Worm (Caenorhabditis elegans) whole organism, young adult: ENCODE measurements around the gene C07B5.6.

Experiments used
- C06A6.2 ChIP-seq: fragments of 200-800 bp; sonication (Bioruptor generic); conservative IDR thresholded peaks from 2 replicates; pipeline ENCODE4 v1.3.6; 2022; ENCODE audit warnings: missing genetic modification characterization, missing compliant biosample characterization
- F10E7.11 ChIP-seq: sonication (generic microtip); optimal IDR thresholded peaks from 2 replicates; lab custom pipeline; 2017; ENCODE audit warnings: mild to moderate bottlenecking, missing genetic modification characterization, moderate library complexity, missing compliant biosample characterization
- F23B12.7 ChIP-seq: sonication (generic microtip); optimal IDR thresholded peaks from 2 replicates; lab custom pipeline; 2017; ENCODE audit warnings: missing genetic modification characterization, mild to moderate bottlenecking, missing compliant biosample characterization, antibody characterized with exemption, moderate library complexity; ENCODE audit not compliant: insufficient read depth
- F37B4.10 ChIP-seq: fragments of 200-800 bp; sonication (Bioruptor generic); IDR thresholded peaks from 2 replicates; pipeline ENCODE4 v1.3.6; 2022; ENCODE audit warnings: missing genetic modification characterization, missing compliant biosample characterization
- F39B2.1 ChIP-seq: fragments of 200-800 bp; sonication (Bioruptor generic); IDR thresholded peaks from 2 replicates; pipeline ENCODE4 v1.3.6; 2022; ENCODE audit warnings: missing genetic modification reagents, missing genetic modification characterization, missing compliant biosample characterization
- F49E8.2 ChIP-seq: sonication (generic microtip); optimal IDR thresholded peaks from 3 replicates; lab custom pipeline; 2017; ENCODE audit warnings: missing genetic modification characterization, mild to moderate bottlenecking, missing compliant biosample characterization, antibody characterized with exemption, moderate library complexity; ENCODE audit not compliant: insufficient read depth
- K11D2.4 ChIP-seq: fragments of 200-800 bp; sonication (Bioruptor generic); IDR thresholded peaks from 2 replicates; pipeline ENCODE4 v1.3.6; 2022; ENCODE audit warnings: missing genetic modification reagents, missing genetic modification characterization, missing compliant biosample characterization
- K12H6.12 ChIP-seq: fragments of 200-800 bp; sonication (Bioruptor generic); optimal IDR thresholded peaks from 2 replicates; lab custom pipeline; 2018; ENCODE audit warnings: mild to moderate bottlenecking, missing genetic modification characterization, missing compliant biosample characterization
- Y67H2A.10 ChIP-seq: fragments of 200-800 bp; sonication (Bioruptor generic); conservative IDR thresholded peaks from 2 replicates; pipeline ENCODE4 v1.3.6; 2022; ENCODE audit warnings: missing genetic modification reagents, missing genetic modification characterization, missing compliant biosample characterization
- ama-1 ChIP-seq, 3 experiments: fragments of 150-350 bp in 1 of 3; sonication (generic microtip) in 2 of 3; optimal IDR thresholded peaks; 2 replicates each; lab custom pipeline; 2014 to 2018; ENCODE audit warnings: missing biosample characterization in 2 of 3, missing genetic modification characterization in 2 of 3, missing genetic modification reagents in 2 of 3
- attf-3 ChIP-seq: fragments of 200-800 bp; sonication (Bioruptor generic); conservative IDR thresholded peaks from 2 replicates; pipeline ENCODE4 v1.3.6; 2022; ENCODE audit warnings: missing genetic modification reagents, missing genetic modification characterization, missing compliant biosample characterization
- attf-5 ChIP-seq: fragments of 200-800 bp; sonication (Bioruptor generic); optimal IDR thresholded peaks from 2 replicates; lab custom pipeline; 2018; ENCODE audit warnings: mild to moderate bottlenecking, missing genetic modification characterization, missing compliant biosample characterization
- cebp-1 ChIP-seq, 2 experiments: fragments of 200-800 bp in 1 of 2; sonication (Bioruptor generic) in 1 of 2; sonication (generic microtip) in 1 of 2; IDR thresholded peaks in 1 of 2; optimal IDR thresholded peaks in 1 of 2; 2 replicates each; pipeline versions ENCODE4 v1.3.6 to Lab custom; 2017 to 2022; ENCODE audit warnings: missing compliant biosample characterization in 2 of 2, missing genetic modification characterization in 2 of 2, mild to moderate bottlenecking in 1 of 2, missing genetic modification reagents in 1 of 2, moderate library complexity in 1 of 2
- ceh-27 ChIP-seq: fragments of 200-800 bp; sonication (Bioruptor generic); optimal IDR thresholded peaks from 2 replicates; lab custom pipeline; 2018; ENCODE audit warnings: mild to moderate bottlenecking, missing genetic modification characterization, moderate library complexity, missing compliant biosample characterization
- ceh-40 ChIP-seq: fragments of 200-800 bp; sonication (Bioruptor generic); IDR thresholded peaks from 2 replicates; pipeline ENCODE4 v1.3.6; 2022; ENCODE audit warnings: missing genetic modification characterization, missing compliant biosample characterization
- ceh-79 ChIP-seq: sonication (generic microtip); optimal IDR thresholded peaks from 2 replicates; lab custom pipeline; 2017; ENCODE audit warnings: mild to moderate bottlenecking, missing genetic modification characterization, missing compliant biosample characterization
- dox-1 ChIP-seq: fragments of 200-800 bp; sonication (Bioruptor generic); IDR thresholded peaks from 2 replicates; pipeline ENCODE4 v1.3.6; 2022; ENCODE audit warnings: missing genetic modification reagents, missing genetic modification characterization, missing compliant biosample characterization
- dpff-1 ChIP-seq: sonication (generic microtip); optimal IDR thresholded peaks from 2 replicates; lab custom pipeline; 2017; ENCODE audit warnings: mild to moderate bottlenecking, missing genetic modification characterization, missing compliant biosample characterization
- egrh-3 ChIP-seq: fragments of 200-800 bp; sonication (Bioruptor generic); IDR thresholded peaks from 2 replicates; pipeline ENCODE4 v1.3.6; 2022; ENCODE audit warnings: missing genetic modification reagents, missing genetic modification characterization, missing compliant biosample characterization
- ekl-4 ChIP-seq: fragments of 200-800 bp; sonication (Bioruptor generic); IDR thresholded peaks from 2 replicates; pipeline ENCODE4 v1.3.6; 2022; ENCODE audit warnings: missing genetic modification reagents, missing genetic modification characterization, missing compliant biosample characterization
- hlh-12 ChIP-seq: sonication (generic microtip); optimal IDR thresholded peaks from 2 replicates; lab custom pipeline; 2016; ENCODE audit warnings: missing genetic modification characterization, missing compliant biosample characterization
- hmg-1.2 ChIP-seq: fragments of 200-800 bp; sonication (Bioruptor generic); IDR thresholded peaks from 2 replicates; pipeline ENCODE4 v1.3.6; 2022; ENCODE audit warnings: missing genetic modification reagents, missing genetic modification characterization, missing compliant biosample characterization
- hmg-20 ChIP-seq: fragments of 200-800 bp; sonication (Bioruptor generic); IDR thresholded peaks from 2 replicates; pipeline ENCODE4 v1.3.6; 2022; ENCODE audit warnings: missing genetic modification reagents, missing genetic modification characterization, missing compliant biosample characterization
- lin-26 ChIP-seq: fragments of 200-800 bp; sonication (Bioruptor generic); IDR thresholded peaks from 2 replicates; pipeline ENCODE4 v1.3.6; 2022; ENCODE audit warnings: missing genetic modification reagents, missing genetic modification characterization, missing compliant biosample characterization
- lin-54 ChIP-seq: fragments of 200-800 bp; sonication (Bioruptor generic); optimal IDR thresholded peaks from 2 replicates; lab custom pipeline; 2018; ENCODE audit warnings: mild to moderate bottlenecking, missing genetic modification characterization, missing compliant biosample characterization
- lsy-27 ChIP-seq: sonication (generic microtip); optimal IDR thresholded peaks from 2 replicates; lab custom pipeline; 2017; ENCODE audit warnings: missing genetic modification characterization, mild to moderate bottlenecking, missing compliant biosample characterization, antibody characterized with exemption, missing genotype, borderline replicate concordance; ENCODE audit not compliant: insufficient read depth
- madf-6 ChIP-seq: fragments of 200-800 bp; sonication (Bioruptor generic); IDR thresholded peaks from 2 replicates; pipeline ENCODE4 v1.3.6; 2022; ENCODE audit warnings: missing genetic modification reagents, missing genetic modification characterization, missing compliant biosample characterization
- mes-4 ChIP-seq: sonication (generic microtip); optimal IDR thresholded peaks from 2 replicates; lab custom pipeline; 2016; ENCODE audit warnings: missing genotype, missing genetic modification characterization, missing compliant biosample characterization
- nfya-1 ChIP-seq: sonication (generic microtip); optimal IDR thresholded peaks from 2 replicates; lab custom pipeline; 2017; ENCODE audit warnings: antibody characterized with exemption, missing compliant biosample characterization, missing genetic modification characterization, borderline replicate concordance; ENCODE audit not compliant: insufficient read depth
- nfyb-1 ChIP-seq: fragments of 200-800 bp; sonication (Bioruptor generic); IDR thresholded peaks from 2 replicates; pipeline ENCODE4 v1.3.6; 2022; ENCODE audit warnings: missing genetic modification reagents, missing genetic modification characterization, missing compliant biosample characterization
- nhr-27 ChIP-seq: fragments of 200-800 bp; sonication (Bioruptor generic); optimal IDR thresholded peaks from 2 replicates; lab custom pipeline; 2018; ENCODE audit warnings: mild to moderate bottlenecking, missing genetic modification characterization, moderate library complexity, missing compliant biosample characterization
- nhr-80 ChIP-seq: sonication (generic microtip); optimal IDR thresholded peaks from 2 replicates; lab custom pipeline; 2016; ENCODE audit warnings: missing genetic modification characterization, missing compliant biosample characterization
- nhr-90 ChIP-seq: sonication (generic microtip); optimal IDR thresholded peaks from 2 replicates; lab custom pipeline; 2016; ENCODE audit warnings: missing genotype, mild to moderate bottlenecking, missing genetic modification characterization, missing compliant biosample characterization
- pbrm-1 ChIP-seq: fragments of 200-800 bp; sonication (Bioruptor generic); IDR thresholded peaks from 2 replicates; pipeline ENCODE4 v1.3.6; 2022; ENCODE audit warnings: missing genetic modification reagents, missing genetic modification characterization, missing compliant biosample characterization
- pha-4 ChIP-seq: fragments of 150-350 bp; sonication (generic microtip); optimal IDR thresholded peaks from 2 replicates; lab custom pipeline; 2014; ENCODE audit warnings: missing biosample characterization, missing genetic modification reagents, missing genetic modification characterization
- rcor-1 ChIP-seq: fragments of 200-800 bp; sonication (Bioruptor generic); IDR thresholded peaks from 2 replicates; pipeline ENCODE4 v1.3.6; 2022; ENCODE audit warnings: missing genetic modification reagents, missing genetic modification characterization, missing compliant biosample characterization
- rec-8 ChIP-seq, 2 experiments: sonication (generic microtip); optimal IDR thresholded peaks; 2 replicates each; lab custom pipeline; 2016; ENCODE audit warnings: mild to moderate bottlenecking in 2 of 2, missing genetic modification characterization in 2 of 2, missing genetic modification reagents in 2 of 2, missing genotype in 2 of 2, missing biosample characterization in 1 of 2, missing compliant biosample characterization in 1 of 2, moderate library complexity in 1 of 2
- sea-2 ChIP-seq: fragments of 200-800 bp; sonication (Bioruptor generic); IDR thresholded peaks from 2 replicates; pipeline ENCODE4 v1.3.6; 2022; ENCODE audit warnings: missing genetic modification characterization, missing compliant biosample characterization
- snpc-3.4 ChIP-seq: sonication (generic microtip); optimal IDR thresholded peaks from 2 replicates; lab custom pipeline; 2017; ENCODE audit warnings: missing genetic modification characterization, mild to moderate bottlenecking, missing compliant biosample characterization, antibody characterized with exemption, moderate library complexity, missing genotype, missing genetic modification reagents
- snpc-4 ChIP-seq, 5 experiments: fragments of 150-350 bp in 1 of 5; sonication (generic microtip) in 4 of 5; optimal IDR thresholded peaks; 2 replicates each; lab custom pipeline; 2014 to 2018; ENCODE audit warnings: missing genetic modification characterization in 5 of 5, missing biosample characterization in 3 of 5, antibody characterized with exemption in 2 of 5, mild to moderate bottlenecking in 2 of 5, missing compliant biosample characterization in 2 of 5, missing genotype in 2 of 5, moderate library complexity in 2 of 5, missing genetic modification reagents in 1 of 5
- somi-1 ChIP-seq: fragments of 200-800 bp; sonication (Bioruptor generic); optimal IDR thresholded peaks from 2 replicates; lab custom pipeline; 2018; ENCODE audit warnings: mild to moderate bottlenecking, missing genetic modification characterization, missing compliant biosample characterization
- sptf-2 ChIP-seq: fragments of 200-800 bp; sonication (Bioruptor generic); optimal IDR thresholded peaks from 2 replicates; lab custom pipeline; 2018; ENCODE audit warnings: mild to moderate bottlenecking, missing genetic modification characterization, missing compliant biosample characterization
- unc-62 ChIP-seq: fragments of 150-350 bp; optimal IDR thresholded peaks from 2 replicates; lab custom pipeline; 2014; ENCODE audit warnings: missing biosample characterization, missing genetic modification reagents, missing genetic modification characterization
- ztf-26 ChIP-seq: sonication (generic microtip); optimal IDR thresholded peaks from 2 replicates; lab custom pipeline; 2017; ENCODE audit warnings: missing genetic modification characterization, missing compliant biosample characterization

Gene C07B5.6

ce11 chrX:9551112-9551511, 32.3 kb downstream of the C07B5.6 start (continued):
- TF ChIP-seq lsy-27 (tag; lab: Kevin White, UChicago) (no peak), K12H6.12 (tag; lab: Kevin White, UChicago) (peak; percentile 67), F49E8.2 (tag; lab: Kevin White, UChicago) (no peak), somi-1 (GFP tag; lab: Kevin White, UChicago) (peak; percentile 32), K11D2.4 (peak; percentile 52; the same call in 1 of the 2 replicates), pha-4 (peak; percentile 19), F37B4.10 (no peak), lin-26 (GFP tag; lab: Robert Waterston, UW) (0 out of 2 replicates have a peak, but pooled peaks have one; percentile 48), cebp-1 (GFP tag; IDR thresholded peaks at IDR 0.05; lab: Robert Waterston, UW) (0 out of 2 replicates have a peak, but pooled peaks have one; percentile 12), cebp-1 (tag; optimal IDR thresholded peaks at IDR 0.05; lab: Kevin White, UChicago) (peak; percentile 66), nhr-90 (tag; lab: Kevin White, UChicago) (peak; percentile 24), ztf-26 (tag; lab: Kevin White, UChicago) (peak; percentile 17), hlh-12 (tag; lab: Kevin White, UChicago) (no peak), F39B2.1 (no peak), mes-4 (tag; lab: Kevin White, UChicago) (no peak), ceh-79 (no peak), pbrm-1 (GFP tag; lab: Robert Waterston, UW) (0 out of 2 replicates have a peak, but pooled peaks have one; percentile 40), snpc-3.4 (no peak), attf-5 (peak; percentile 60), nfyb-1 (GFP tag; lab: Robert Waterston, UW) (peak; percentile 46; the same call in 1 of the 2 replicates), lin-54 (GFP tag; lab: Kevin White, UChicago) (peak; percentile 20), nhr-27 (tag; lab: Kevin White, UChicago) (peak; percentile 28), ekl-4 (GFP tag; lab: Robert Waterston, UW) (0 out of 2 replicates have a peak, but pooled peaks have one; percentile 33)

ce11 chrX:9552404-9552803, 33.6 kb downstream of the C07B5.6 start:
- TF ChIP-seq madf-6 (GFP tag; lab: Robert Waterston, UW) (no peak), nfya-1 (tag; lab: Kevin White, UChicago) (no peak), lin-26 (GFP tag; lab: Robert Waterston, UW) (no peak), F23B12.7 (tag; lab: Kevin White, UChicago) (no peak), Y67H2A.10 (GFP tag; lab: Robert Waterston, UW) (no peak), ceh-27 (GFP tag; lab: Kevin White, UChicago) (no peak), cebp-1 (GFP tag; IDR thresholded peaks at IDR 0.05; lab: Robert Waterston, UW) (no peak), cebp-1 (tag; optimal IDR thresholded peaks at IDR 0.05; lab: Kevin White, UChicago) (peak; percentile 4), egrh-3 (GFP tag; lab: Robert Waterston, UW) (peak; percentile 77), hmg-1.2 (GFP tag; lab: Robert Waterston, UW) (peak; percentile 53), snpc-4 (GFP tag; optimal IDR thresholded peaks at IDR 0.05; lab: Kevin White, UChicago) (no peak), snpc-4 (tag; optimal IDR thresholded peaks at IDR 0.05; lab: Kevin White, UChicago) (peak in 1 of 4 experiments; percentile 7), sea-2 (GFP tag; lab: Robert Waterston, UW) (no peak), nhr-80 (tag; lab: Kevin White, UChicago) (peak; percentile 37), hmg-20 (GFP tag; lab: Robert Waterston, UW) (no peak), attf-3 (GFP tag; lab: Robert Waterston, UW) (no peak), ekl-4 (GFP tag; lab: Robert Waterston, UW) (no peak), dox-1 (no peak), rcor-1 (no peak), C06A6.2 (no peak), F39B2.1 (no peak), sptf-2 (GFP tag; lab: Kevin White, UChicago) (no peak), attf-5 (peak; percentile 4), ama-1 (optimal IDR thresholded peaks at IDR 0.05; lab: Kevin White, UChicago) (no peak), ama-1 (GFP tag; optimal IDR thresholded peaks at IDR 0.05; lab: Kevin White, UChicago) (no peak), ceh-40 (GFP tag; lab: Robert Waterston, UW) (no peak), rec-8 (tag; optimal IDR thresholded peaks at IDR 0.05; lab: Kevin White, UChicago) (no peak), F10E7.11 (tag; lab: Kevin White, UChicago) (no peak), unc-62 (no peak), lin-54 (GFP tag; lab: Kevin White, UChicago) (no peak), nhr-90 (tag; lab: Kevin White, UChicago) (no peak), dpff-1 (tag; lab: Kevin White, UChicago) (no peak)
